Worm (Caenorhabditis elegans): ENCODE measurements around the gene C13G3.1.
A peak's percentile ranks its signal among the peaks of the same experiment; 100 is the strongest.

The C13G3.1 gene

ce11 chrV:11039379-11039954 is 27.2 kb upstream of the C13G3.1 start, which contains the start of gene pak-2 (continued):
- TF ChIP-seq tbx-7 (tag; optimal IDR thresholded peaks at IDR 0.05), result peak; percentile 90
- TF ChIP-seq ttx-3 (tag; optimal IDR thresholded peaks at IDR 0.05), result peak; percentile 47
- TF ChIP-seq pqm-1 (tag; optimal IDR thresholded peaks at IDR 0.05), result peak; percentile 64
- TF ChIP-seq syd-9 (tag; optimal IDR thresholded peaks at IDR 0.05), result peak; percentile 45
- peak; percentile 73 for TF ChIP-seq hlh-6 (tag; optimal IDR thresholded peaks at IDR 0.05)
- TF ChIP-seq ceh-22 (tag; optimal IDR thresholded peaks at IDR 0.05), result no peak
- peak; percentile 62 for TF ChIP-seq K02D7.2 (tag; optimal IDR thresholded peaks at IDR 0.05)
- TF ChIP-seq fkh-10 (GFP tag; optimal IDR thresholded peaks at IDR 0.05), result no peak
- peak; percentile 96 for TF ChIP-seq C08G9.2 (tag; optimal IDR thresholded peaks at IDR 0.05)

ce11 chrV:11034748-11035147 is 22.5 kb upstream of the C13G3.1 start, which contains the start of gene pptr-2:
Gene pptr-2 (minus strand): TSS chrV:11034931.
- TF ChIP-seq ttx-3 (tag; optimal IDR thresholded peaks at IDR 0.05) (no peak), unc-55 (GFP tag; optimal IDR thresholded peaks at IDR 0.05) (peak; percentile 92), rnt-1 (tag; optimal IDR thresholded peaks at IDR 0.05) (peak; percentile 32)

- no peak for TF ChIP-seq lim-6 (tag; optimal IDR thresholded peaks at IDR 0.05)
- TF ChIP-seq npax-4 (tag; optimal IDR thresholded peaks at IDR 0.05), result no peak
- no peak for TF ChIP-seq unc-55 (GFP tag; optimal IDR thresholded peaks at IDR 0.05)
- TF ChIP-seq ceh-24 (tag; optimal IDR thresholded peaks at IDR 0.05), result no peak
- no peak for TF ChIP-seq ceh-45 (GFP tag; IDR thresholded peaks at IDR 0.05)
- TF ChIP-seq unc-42 (tag; optimal IDR thresholded peaks at IDR 0.05), result no peak
- TF ChIP-seq rnt-1 (tag; optimal IDR thresholded peaks at IDR 0.05), result no peak
- no peak for TF ChIP-seq ceh-31 (tag; optimal IDR thresholded peaks at IDR 0.05)
- no peak for TF ChIP-seq ztf-16 (tag; optimal IDR thresholded peaks at IDR 0.05)
- no peak for TF ChIP-seq pat-9 (tag; optimal IDR thresholded peaks at IDR 0.05)
These were observed 21.0 kb upstream of the C13G3.1 start for ce11 chrV:11033241-11033640.

- TF ChIP-seq hlh-6 (tag; optimal IDR thresholded peaks at IDR 0.05) (no peak), gmeb-2 (tag; optimal IDR thresholded peaks at IDR 0.05) (no peak), ceh-22 (tag; optimal IDR thresholded peaks at IDR 0.05) (no peak), Y22D7AL.16 (tag; optimal IDR thresholded peaks at IDR 0.05) (no peak), fkh-6 (tag; optimal IDR thresholded peaks at IDR 0.05) (no peak), tbx-7 (tag; optimal IDR thresholded peaks at IDR 0.05) (no peak), syd-9 (tag; optimal IDR thresholded peaks at IDR 0.05) (no peak), ceh-18 (tag; optimal IDR thresholded peaks at IDR 0.05) (no peak), ttx-3 (tag; optimal IDR thresholded peaks at IDR 0.05) (no peak), C08G9.2 (tag; optimal IDR thresholded peaks at IDR 0.05) (no peak), ceh-6 (GFP tag; optimal IDR thresholded peaks at IDR 0.05) (no peak), nfya-1 (tag; optimal IDR thresholded peaks at IDR 0.05) (no peak), ceh-9 (tag; optimal IDR thresholded peaks at IDR 0.05) (no peak)
These were observed 18.4 kb upstream of the C13G3.1 start for ce11 chrV:11030675-11031074.

- peak; percentile 71 for TF ChIP-seq mec-3 (tag; optimal IDR thresholded peaks at IDR 0.05; ENCODE audit: borderline replicate concordance)
- TF ChIP-seq ceh-48 (tag; optimal IDR thresholded peaks at IDR 0.05), result peak; percentile 52
- no peak for TF ChIP-seq dve-1 (tag; optimal IDR thresholded peaks at IDR 0.05)
- TF ChIP-seq ceh-18 (tag; optimal IDR thresholded peaks at IDR 0.05), result no peak
- peak; percentile 85 for TF ChIP-seq ceh-14 (tag; optimal IDR thresholded peaks at IDR 0.05)
- peak; percentile 94 for TF ChIP-seq ceh-31 (tag; optimal IDR thresholded peaks at IDR 0.05)
- no peak for TF ChIP-seq hlh-15 (tag; optimal IDR thresholded peaks at IDR 0.05)
- no peak for TF ChIP-seq ceh-22 (tag; optimal IDR thresholded peaks at IDR 0.05)
- peak; percentile 96 for TF ChIP-seq C08G9.2 (tag; optimal IDR thresholded peaks at IDR 0.05)
- no peak for TF ChIP-seq T23F11.4 (GFP tag; optimal IDR thresholded peaks at IDR 0.05)
- TF ChIP-seq dmd-4 (tag; optimal IDR thresholded peaks at IDR 0.05; ENCODE audit: borderline replicate concordance), result peak; percentile 56
- peak; percentile 64 for TF ChIP-seq elt-2 (tag; optimal IDR thresholded peaks at IDR 0.05)
- TF ChIP-seq tbx-2 (tag; optimal IDR thresholded peaks at IDR 0.05), result peak; percentile 87
- TF ChIP-seq ceh-6 (GFP tag; optimal IDR thresholded peaks at IDR 0.05), result peak; percentile 39
- no peak for TF ChIP-seq ceh-19 (GFP tag; optimal IDR thresholded peaks at IDR 0.05)
- TF ChIP-seq pax-1 (tag; optimal IDR thresholded peaks at IDR 0.05), result peak; percentile 11
- no peak for TF ChIP-seq ama-1 (optimal IDR thresholded peaks at IDR 0.05)
- TF ChIP-seq ztf-16 (tag; optimal IDR thresholded peaks at IDR 0.05), result peak; percentile 50
- peak; percentile 3 for TF ChIP-seq ttx-3 (tag; optimal IDR thresholded peaks at IDR 0.05)
- TF ChIP-seq rnt-1 (tag; optimal IDR thresholded peaks at IDR 0.05), result peak; percentile 83
- no peak for TF ChIP-seq pqm-1 (tag; optimal IDR thresholded peaks at IDR 0.05)
- no peak for TF ChIP-seq pha-2 (tag; optimal IDR thresholded peaks at IDR 0.05)
- TF ChIP-seq lin-11 (tag; optimal IDR thresholded peaks at IDR 0.05), result no peak
- no peak for TF ChIP-seq unc-86 (tag; optimal IDR thresholded peaks at IDR 0.05)
- no peak for TF ChIP-seq ceh-30 (tag; optimal IDR thresholded peaks at IDR 0.05)
- TF ChIP-seq fkh-6 (tag; optimal IDR thresholded peaks at IDR 0.05), result peak; percentile 63
- TF ChIP-seq fax-1 (tag; optimal IDR thresholded peaks at IDR 0.05), result peak; percentile 40
These were observed 17.0 kb upstream of the C13G3.1 start for ce11 chrV:11029309-11029708.
